Worm (Caenorhabditis elegans) whole organism, young adult: ENCODE results near the gene D2007.2.

Experiments used
- F23B12.7 ChIP-seq: sonication (generic microtip); optimal IDR thresholded peaks from 2 replicates; lab custom pipeline; 2017; ENCODE audit warnings: missing genetic modification characterization, mild to moderate bottlenecking, missing compliant biosample characterization, antibody characterized with exemption, moderate library complexity; ENCODE audit not compliant: insufficient read depth
- F49E8.2 ChIP-seq: sonication (generic microtip); optimal IDR thresholded peaks from 3 replicates; lab custom pipeline; 2017; ENCODE audit warnings: missing genetic modification characterization, mild to moderate bottlenecking, missing compliant biosample characterization, antibody characterized with exemption, moderate library complexity; ENCODE audit not compliant: insufficient read depth
- F52B5.7 ChIP-seq: sonication (generic microtip); optimal IDR thresholded peaks from 2 replicates; lab custom pipeline; 2016; ENCODE audit warnings: mild to moderate bottlenecking, missing genetic modification characterization, missing compliant biosample characterization
- F57A8.1 ChIP-seq: fragments of 200-800 bp; sonication (Bioruptor generic); optimal IDR thresholded peaks from 2 replicates; lab custom pipeline; 2018; ENCODE audit warnings: mild to moderate bottlenecking, missing genetic modification characterization, moderate library complexity, missing compliant biosample characterization
- T07F8.4 ChIP-seq: sonication (generic microtip); optimal IDR thresholded peaks from 2 replicates; lab custom pipeline; 2016; ENCODE audit warnings: mild to moderate bottlenecking, missing genetic modification characterization, moderate library complexity, missing compliant biosample characterization
- Y53F4B.3 ChIP-seq: fragments of 200-800 bp; sonication (Bioruptor generic); IDR thresholded peaks from 2 replicates; pipeline ENCODE4 v1.3.6; 2022; ENCODE audit warnings: missing genetic modification reagents, missing genetic modification characterization, missing compliant biosample characterization
- aptf-2 ChIP-seq: fragments of 200-800 bp; sonication (Bioruptor generic); conservative IDR thresholded peaks from 2 replicates; pipeline ENCODE4 v1.3.6; 2022; ENCODE audit warnings: missing genetic modification reagents, missing genetic modification characterization, missing compliant biosample characterization
- athp-1 ChIP-seq: sonication (generic microtip); optimal IDR thresholded peaks from 2 replicates; lab custom pipeline; 2017; ENCODE audit warnings: mild to moderate bottlenecking, missing genetic modification characterization, missing compliant biosample characterization
- attf-3 ChIP-seq: fragments of 200-800 bp; sonication (Bioruptor generic); conservative IDR thresholded peaks from 2 replicates; pipeline ENCODE4 v1.3.6; 2022; ENCODE audit warnings: missing genetic modification reagents, missing genetic modification characterization, missing compliant biosample characterization
- attf-5 ChIP-seq: fragments of 200-800 bp; sonication (Bioruptor generic); optimal IDR thresholded peaks from 2 replicates; lab custom pipeline; 2018; ENCODE audit warnings: mild to moderate bottlenecking, missing genetic modification characterization, missing compliant biosample characterization
- bed-1 ChIP-seq: fragments of 200-800 bp; sonication (Bioruptor generic); IDR thresholded peaks from 2 replicates; pipeline ENCODE4 v1.3.6; 2022; ENCODE audit warnings: missing genetic modification reagents, missing genetic modification characterization, missing compliant biosample characterization
- bed-2 ChIP-seq: fragments of 200-800 bp; sonication (Bioruptor generic); IDR thresholded peaks from 2 replicates; pipeline ENCODE4 v1.3.6; 2022; ENCODE audit warnings: missing genetic modification reagents, missing genetic modification characterization, missing compliant biosample characterization
- chd-7 ChIP-seq: sonication (generic microtip); optimal IDR thresholded peaks from 2 replicates; lab custom pipeline; 2016; ENCODE audit warnings: mild to moderate bottlenecking, missing genetic modification characterization, moderate library complexity, missing compliant biosample characterization
- dox-1 ChIP-seq: fragments of 200-800 bp; sonication (Bioruptor generic); IDR thresholded peaks from 2 replicates; pipeline ENCODE4 v1.3.6; 2022; ENCODE audit warnings: missing genetic modification reagents, missing genetic modification characterization, missing compliant biosample characterization
- egrh-3 ChIP-seq: fragments of 200-800 bp; sonication (Bioruptor generic); IDR thresholded peaks from 2 replicates; pipeline ENCODE4 v1.3.6; 2022; ENCODE audit warnings: missing genetic modification reagents, missing genetic modification characterization, missing compliant biosample characterization
- gei-17 ChIP-seq: fragments of 200-800 bp; sonication (Bioruptor generic); optimal IDR thresholded peaks from 2 replicates; lab custom pipeline; 2018; ENCODE audit warnings: mild to moderate bottlenecking, missing genetic modification characterization, missing compliant biosample characterization
- him-1 ChIP-seq: sonication (generic microtip); optimal IDR thresholded peaks from 2 replicates; lab custom pipeline; 2016; ENCODE audit warnings: missing genotype, missing genetic modification reagents, missing genetic modification characterization, missing compliant biosample characterization
- hlh-12 ChIP-seq: sonication (generic microtip); optimal IDR thresholded peaks from 2 replicates; lab custom pipeline; 2016; ENCODE audit warnings: missing genetic modification characterization, missing compliant biosample characterization
- hmg-1.2 ChIP-seq: fragments of 200-800 bp; sonication (Bioruptor generic); IDR thresholded peaks from 2 replicates; pipeline ENCODE4 v1.3.6; 2022; ENCODE audit warnings: missing genetic modification reagents, missing genetic modification characterization, missing compliant biosample characterization
- let-526 ChIP-seq: fragments of 200-800 bp; sonication (Bioruptor generic); IDR thresholded peaks from 2 replicates; pipeline ENCODE4 v1.3.6; 2022; ENCODE audit warnings: missing genetic modification reagents, missing genetic modification characterization, missing compliant biosample characterization
- lin-35 ChIP-seq, 3 experiments: fragments of 150-350 bp in 2 of 3; sonication (generic microtip) in 1 of 3; optimal IDR thresholded peaks; 2 replicates each; lab custom pipeline; 2014 to 2018; ENCODE audit warnings: missing biosample characterization in 3 of 3, missing genetic modification characterization in 3 of 3, missing genetic modification reagents in 3 of 3
- lin-40 ChIP-seq: sonication (generic microtip); optimal IDR thresholded peaks from 2 replicates; lab custom pipeline; 2016; ENCODE audit warnings: missing genetic modification characterization, mild to moderate bottlenecking, missing compliant biosample characterization, missing genotype, missing genetic modification reagents
- lir-1 ChIP-seq: fragments of 200-800 bp; sonication (Bioruptor generic); conservative IDR thresholded peaks from 2 replicates; pipeline ENCODE4 v1.3.6; 2022; ENCODE audit warnings: missing genetic modification reagents, missing genetic modification characterization, missing compliant biosample characterization
- madf-3 ChIP-seq: fragments of 200-800 bp; sonication (Bioruptor generic); IDR thresholded peaks from 2 replicates; pipeline ENCODE4 v1.3.6; 2022; ENCODE audit warnings: missing genetic modification reagents, missing genetic modification characterization, missing compliant biosample characterization
- mel-28 ChIP-seq: sonication (generic microtip); optimal IDR thresholded peaks from 2 replicates; lab custom pipeline; 2016; ENCODE audit warnings: borderline replicate concordance, mild to moderate bottlenecking, missing genetic modification characterization, missing compliant biosample characterization
- mxl-1 ChIP-seq: sonication (generic microtip); optimal IDR thresholded peaks from 2 replicates; lab custom pipeline; 2016; ENCODE audit warnings: missing genetic modification characterization, missing compliant biosample characterization
- nfya-1 ChIP-seq: sonication (generic microtip); optimal IDR thresholded peaks from 2 replicates; lab custom pipeline; 2017; ENCODE audit warnings: antibody characterized with exemption, missing compliant biosample characterization, missing genetic modification characterization, borderline replicate concordance; ENCODE audit not compliant: insufficient read depth
- nhr-80 ChIP-seq: sonication (generic microtip); optimal IDR thresholded peaks from 2 replicates; lab custom pipeline; 2016; ENCODE audit warnings: missing genetic modification characterization, missing compliant biosample characterization
- snpc-3.4 ChIP-seq: sonication (generic microtip); optimal IDR thresholded peaks from 2 replicates; lab custom pipeline; 2017; ENCODE audit warnings: missing genetic modification characterization, mild to moderate bottlenecking, missing compliant biosample characterization, antibody characterized with exemption, moderate library complexity, missing genotype, missing genetic modification reagents
- somi-1 ChIP-seq: fragments of 200-800 bp; sonication (Bioruptor generic); optimal IDR thresholded peaks from 2 replicates; lab custom pipeline; 2018; ENCODE audit warnings: mild to moderate bottlenecking, missing genetic modification characterization, missing compliant biosample characterization
- sptf-2 ChIP-seq: fragments of 200-800 bp; sonication (Bioruptor generic); optimal IDR thresholded peaks from 2 replicates; lab custom pipeline; 2018; ENCODE audit warnings: mild to moderate bottlenecking, missing genetic modification characterization, missing compliant biosample characterization
- tbp1 ChIP-seq: fragments of 200-800 bp; sonication (Bioruptor generic); optimal IDR thresholded peaks from 2 replicates; lab custom pipeline; 2018; ENCODE audit warnings: mild to moderate bottlenecking, missing genetic modification characterization, missing compliant biosample characterization
- zfh-2 ChIP-seq: fragments of 200-800 bp; sonication (Bioruptor generic); conservative IDR thresholded peaks from 2 replicates; pipeline ENCODE4 v1.3.6; 2022; ENCODE audit warnings: missing genetic modification reagents, missing genetic modification characterization, missing compliant biosample characterization
- ztf-6 ChIP-seq: fragments of 200-800 bp; sonication (Bioruptor generic); IDR thresholded peaks from 2 replicates; pipeline ENCODE4 v1.3.6; 2022; ENCODE audit warnings: missing genetic modification reagents, missing genetic modification characterization, missing compliant biosample characterization

Gene D2007.2

DNA sequence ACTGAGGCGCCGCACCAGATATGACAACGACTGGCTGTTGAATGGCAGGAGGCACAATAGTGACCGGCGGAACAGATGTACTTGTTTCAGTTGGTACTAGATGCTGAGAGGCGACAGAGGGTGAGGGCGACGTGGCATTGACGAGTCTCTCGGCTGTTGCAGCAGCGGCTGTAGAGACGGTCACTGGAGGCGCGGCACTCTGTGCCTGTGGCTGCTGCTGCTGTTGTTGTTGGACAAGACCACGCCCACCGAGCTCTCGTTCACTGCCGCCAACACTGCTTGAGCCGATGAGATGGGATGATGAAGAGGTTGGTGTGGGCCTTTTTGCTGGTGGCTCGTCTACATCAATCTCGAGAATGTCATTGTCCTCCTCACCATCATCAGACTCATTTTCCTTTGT lies 31.6 kb upstream of the D2007.2 start:
- TF ChIP-seq F49E8.2 (no peak), hlh-12 (no peak), gei-17 (no peak), zfh-2 (GFP tag; lab: Robert Waterston, UW) (peak; percentile 85), F57A8.1 (GFP tag; lab: Kevin White, UChicago) (no peak), bed-2 (GFP tag; lab: Robert Waterston, UW) (no peak), lir-1 (no peak), hmg-1.2 (GFP tag; lab: Robert Waterston, UW) (no peak), nfya-1 (no peak), egrh-3 (peak; percentile 54), let-526 (GFP tag; lab: Robert Waterston, UW) (no peak), chd-7 (tag; lab: Kevin White, UChicago) (no peak)

DNA sequence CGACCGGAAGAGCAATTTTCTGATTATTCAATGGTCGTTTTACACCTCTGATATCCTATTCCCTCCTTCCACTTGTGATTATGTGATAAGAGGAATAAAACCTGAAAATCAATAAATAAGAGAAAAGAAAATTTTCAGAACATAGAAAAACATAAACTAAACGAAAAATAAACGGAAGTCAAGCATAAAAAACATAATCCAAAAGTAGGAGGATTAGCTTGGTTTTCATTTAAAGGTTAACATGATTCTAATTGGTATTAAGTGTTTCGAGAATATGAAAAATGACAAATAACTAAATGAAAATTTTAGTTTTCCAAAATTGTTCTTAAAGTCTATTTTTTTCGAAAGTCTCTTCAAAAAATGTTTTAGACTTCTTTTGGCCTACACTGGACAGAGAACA lies 27.6 kb upstream of the D2007.2 start, which contains the start of gene gei-8:
Gene gei-8 (minus strand): TSS at position 101 of the 400 bp plus-strand sequence.
- no peak for TF ChIP-seq attf-3
- TF ChIP-seq, all 124 proteins: peak for 0

DNA sequence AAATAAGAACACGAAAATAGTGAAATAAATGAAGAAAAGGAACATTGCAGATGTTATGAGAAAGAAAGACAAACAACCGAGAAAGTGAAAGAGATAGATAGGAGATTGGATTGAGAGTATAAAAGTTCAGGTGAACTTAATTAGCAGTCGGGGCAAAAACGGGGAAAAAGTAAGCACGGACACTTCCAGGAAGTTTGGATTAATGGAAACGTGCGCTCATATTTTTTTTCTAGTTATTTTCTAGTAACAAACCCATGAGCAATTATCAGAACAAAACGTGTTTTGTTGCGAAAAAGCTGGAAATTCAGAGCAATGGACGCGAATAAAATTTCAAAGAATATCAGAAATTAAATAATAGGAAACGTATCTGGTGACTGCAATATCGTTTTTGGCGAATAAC lies 26.8 kb upstream of the D2007.2 start:
- no peak for TF ChIP-seq mel-28 (tag; lab: Kevin White, UChicago)
- no peak for TF ChIP-seq aptf-2 (GFP tag; lab: Robert Waterston, UW)
- no peak for TF ChIP-seq him-1 (tag; lab: Kevin White, UChicago)
- no peak for TF ChIP-seq snpc-3.4 (tag; lab: Kevin White, UChicago)
- no peak for TF ChIP-seq F52B5.7
- no peak for TF ChIP-seq T07F8.4 (tag; lab: Kevin White, UChicago)
- no peak for TF ChIP-seq Y53F4B.3 (GFP tag; lab: Robert Waterston, UW)
- TF ChIP-seq attf-3: no peak
- no peak for TF ChIP-seq dox-1
- TF ChIP-seq mxl-1 (tag; lab: Kevin White, UChicago): no peak
- no peak for TF ChIP-seq F49E8.2
- TF ChIP-seq zfh-2 (GFP tag; lab: Robert Waterston, UW): no peak
- TF ChIP-seq bed-1: no peak

DNA sequence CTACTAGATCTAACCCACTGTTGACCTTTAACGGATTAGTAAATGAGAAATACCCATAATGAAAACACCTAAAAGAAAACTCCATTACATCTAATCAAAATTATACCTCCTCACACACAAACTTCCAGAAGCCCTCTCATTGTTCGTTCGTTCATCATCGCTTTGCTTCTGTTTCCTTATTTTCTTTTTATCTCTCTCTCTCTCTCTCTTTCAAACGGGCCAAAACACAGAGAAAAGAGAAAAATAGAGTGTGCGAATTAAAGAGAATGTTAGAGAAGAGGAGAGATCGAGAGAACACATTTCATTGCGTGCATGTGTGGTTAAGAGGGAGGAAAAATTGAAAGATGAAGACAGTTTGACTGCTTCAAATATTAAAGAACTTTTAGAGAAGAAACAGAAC lies 24.4 kb upstream of the D2007.2 start:
- TF ChIP-seq F23B12.7 (tag; lab: Kevin White, UChicago) (peak; percentile 54), somi-1 (GFP tag; lab: Kevin White, UChicago) (peak; percentile 34), tbp1 (GFP tag; lab: Kevin White, UChicago) (peak; percentile 4), lin-35 (GFP tag; optimal IDR thresholded peaks at IDR 0.05; lab: Kevin White, UChicago) (peak in 1 of 3 experiments; percentile 49), nhr-80 (tag; lab: Kevin White, UChicago) (peak; percentile 62), athp-1 (tag; lab: Kevin White, UChicago) (no peak), sptf-2 (no peak), hmg-1.2 (GFP tag; lab: Robert Waterston, UW) (peak; percentile 63; the same call in 1 of the 2 replicates), madf-3 (GFP tag; lab: Robert Waterston, UW) (no peak), mxl-1 (tag; lab: Kevin White, UChicago) (no peak), ztf-6 (GFP tag; lab: Robert Waterston, UW) (no peak), attf-5 (peak; percentile 9), lin-40 (tag; lab: Kevin White, UChicago) (peak; percentile 44)
